Worm (Caenorhabditis elegans): Measurements from ENCODE around the gene pcs-1.

DNA sequence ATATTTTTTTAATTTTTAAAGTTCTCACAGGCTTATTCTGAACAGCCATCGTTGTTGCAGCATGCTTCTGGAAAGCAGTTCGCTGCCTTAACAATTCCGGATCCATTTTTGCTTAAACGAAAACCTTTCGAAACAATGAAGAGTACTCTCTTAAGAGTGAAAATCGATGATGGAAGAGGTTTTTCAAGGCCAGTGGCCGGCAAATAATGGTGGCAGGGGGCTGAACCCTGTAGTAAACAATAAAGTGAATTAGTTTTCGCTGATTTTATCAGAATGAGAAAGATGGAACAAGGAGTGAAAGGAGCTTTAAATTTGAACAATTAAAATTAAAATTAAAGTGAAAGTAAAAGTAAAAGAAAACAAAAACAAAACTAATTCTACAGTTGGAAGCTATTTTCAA, 35.2 kb downstream of the pcs-1 start, which contains the start of gene gtf-2E2:
- TF ChIP-seq pes-1 (GFP tag; IDR thresholded peaks at IDR 0.05) (no peak), ceh-13 (GFP tag; optimal IDR thresholded peaks at IDR 0.05) (no peak), F13C5.2 (tag; optimal IDR thresholded peaks at IDR 0.05) (no peak), hnd-1 (tag; optimal IDR thresholded peaks at IDR 0.05) (no peak), flt-1 (GFP tag; IDR thresholded peaks at IDR 0.05) (no peak), sea-1 (GFP tag; conservative IDR thresholded peaks at IDR 0.05) (no peak)
